Fruit fly (Drosophila melanogaster): ENCODE data around the gene CG15728.

DNA sequence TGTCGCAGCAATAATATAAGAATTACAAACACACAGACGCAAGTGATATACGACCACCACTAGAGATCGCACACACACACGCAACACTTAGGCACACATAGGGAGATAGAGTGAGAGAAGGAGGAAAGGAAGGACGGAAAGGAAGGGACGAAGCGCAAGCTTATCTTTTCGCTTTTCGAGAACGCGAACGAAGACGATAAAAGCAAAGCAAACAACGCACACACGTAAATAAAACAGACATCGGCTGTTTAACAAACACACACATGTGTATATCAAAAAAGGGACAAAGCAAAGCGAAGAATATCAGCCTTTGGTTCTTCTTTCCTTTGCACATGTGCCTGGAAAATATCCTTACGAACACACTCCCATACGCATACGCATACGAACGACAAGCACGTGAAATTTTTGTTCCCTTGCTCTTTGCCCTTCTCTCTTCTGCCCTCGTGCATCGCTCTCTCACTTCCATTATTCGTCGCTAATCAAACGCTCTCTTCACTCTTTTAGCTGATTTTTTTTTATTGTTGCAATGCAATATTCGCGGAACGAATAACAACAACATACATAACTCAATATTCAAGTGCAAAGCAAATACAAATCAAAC lies 36.0 kb downstream of the CG15728 start:
- TF ChIP-seq Hnf4 (GFP tag; optimal IDR thresholded peaks at IDR 0.05) (peak; percentile 52), woc (GFP tag; optimal IDR thresholded peaks at IDR 0.05) (peak; percentile 17), Abd-B (GFP tag; optimal IDR thresholded peaks at IDR 0.05) (no peak), Hr78 (GFP tag; optimal IDR thresholded peaks at IDR 0.05) (no peak), dsf (GFP tag; optimal IDR thresholded peaks at IDR 0.05; ENCODE audit: borderline replicate concordance) (no peak), Hr83 (GFP tag; optimal IDR thresholded peaks at IDR 0.05; ENCODE audit: poor library complexity, severe bottlenecking) (peak; percentile 53), Dfd (GFP tag; optimal IDR thresholded peaks at IDR 0.05) (no peak)
